Worm (Caenorhabditis elegans): ENCODE results near the gene F22B3.10.

ce11 chrIV:11424830-11425229 is 10.0 kb upstream of the F22B3.10 start, which contains the start of gene F22B3.8:
- no peak for TF ChIP-seq aly-1 (tag; optimal IDR thresholded peaks at IDR 0.05)
- no peak for TF ChIP-seq sea-1 (GFP tag; conservative IDR thresholded peaks at IDR 0.05)
- no peak for TF ChIP-seq hnd-1 (tag; optimal IDR thresholded peaks at IDR 0.05)
- no peak for TF ChIP-seq ceh-36 (tag; optimal IDR thresholded peaks at IDR 0.05)
- no peak for TF ChIP-seq pes-1 (GFP tag; IDR thresholded peaks at IDR 0.05)
- no peak for TF ChIP-seq ama-1 (optimal IDR thresholded peaks at IDR 0.05)
- TF ChIP-seq hmg-4 (GFP tag; optimal IDR thresholded peaks at IDR 0.05): no peak
- no peak for TF ChIP-seq B0310.2 (tag; optimal IDR thresholded peaks at IDR 0.05)
- no peak for TF ChIP-seq F13C5.2 (tag; optimal IDR thresholded peaks at IDR 0.05)
- TF ChIP-seq hmbx-1 (tag; optimal IDR thresholded peaks at IDR 0.05): no peak
- TF ChIP-seq flt-1 (GFP tag; IDR thresholded peaks at IDR 0.05): no peak
- no peak for TF ChIP-seq scrt-1 (GFP tag; IDR thresholded peaks at IDR 0.05)
